Fruit fly (Drosophila melanogaster) Kc167 (cell line): ENCODE data around the gene PMP34.

ENCODE experiments used
- Myc ChIP-seq: fragments of >200 bp; optimal IDR thresholded peaks from 2 replicates; lab custom pipeline; 2017; ENCODE audit warnings: missing external identifiers
- h ChIP-seq: fragments of >200 bp; optimal IDR thresholded peaks from 3 replicates; lab custom pipeline; 2018; ENCODE audit warnings: missing external identifiers
- insv ChIP-seq: fragments of >200 bp; optimal IDR thresholded peaks from 3 replicates; lab custom pipeline; 2018; ENCODE audit warnings: missing external identifiers
- psq ChIP-seq: fragments of >200 bp; optimal IDR thresholded peaks from 2 replicates; lab custom pipeline; 2017; ENCODE audit warnings: missing external identifiers
- ttk ChIP-seq: sonication (Bioruptor generic); optimal IDR thresholded peaks from 2 replicates; lab custom pipeline; 2017; ENCODE audit warnings: missing external identifiers

dm6 chr3L:4270949-4271827 lies 47.4 kb upstream of the PMP34 start:
- no peak for TF ChIP-seq psq (lab: Kevin White, UChicago)
- no peak for TF ChIP-seq insv (lab: Kevin White, UChicago)
- TF ChIP-seq Myc (lab: Kevin White, UChicago), result no peak
- no peak for TF ChIP-seq ttk (lab: Kevin White, UChicago)
- no peak for TF ChIP-seq h (lab: Kevin White, UChicago)
